Fruit fly (Drosophila melanogaster) whole organism: ENCODE results near the gene CG17839.

Source experiments
- CG8478 ChIP-seq: fragments of >200 bp; optimal IDR thresholded peaks from 2 replicates; lab custom pipeline; 2018; ENCODE audit warnings: inconsistent platforms
- pan ChIP-seq: fragments of >200 bp; optimal IDR thresholded peaks from 2 replicates; lab custom pipeline; 2017
- psq ChIP-seq: fragments of >200 bp; optimal IDR thresholded peaks from 2 replicates; lab custom pipeline; 2017
- usp ChIP-seq: fragments of >200 bp; optimal IDR thresholded peaks from 2 replicates; lab custom pipeline; 2017; ENCODE audit warnings: missing biosample characterization, missing genetic modification characterization, mixed read lengths

DNA sequence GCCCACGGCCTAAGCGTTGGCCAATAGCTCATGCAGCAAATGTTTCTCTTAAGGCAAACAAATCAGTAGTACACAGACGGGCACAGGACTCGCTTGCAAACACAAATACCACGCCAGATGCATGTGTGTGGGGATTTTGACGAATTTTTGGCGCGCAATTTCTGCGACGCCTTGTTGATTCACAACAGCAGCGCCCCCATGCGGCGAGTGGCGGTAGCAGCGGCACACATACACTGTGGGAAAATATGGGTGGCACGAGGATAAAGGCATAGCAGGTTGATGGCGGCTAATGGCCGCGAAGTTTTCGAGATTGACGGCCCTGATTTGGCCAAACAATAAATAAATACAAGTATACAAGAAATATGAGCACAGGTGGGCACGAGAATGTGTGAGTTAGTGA lies 120.7 kb downstream of the CG17839 start:
- TF ChIP-seq usp (GFP tag; lab: Kevin White, UChicago) (no peak), CG8478 (lab: Kevin White, UChicago) (no peak), psq (lab: Kevin White, UChicago) (no peak), pan (lab: Kevin White, UChicago) (no peak)
